Worm (Caenorhabditis elegans): ENCODE data around the gene C45G9.15.

C45G9.15 gene

DNA sequence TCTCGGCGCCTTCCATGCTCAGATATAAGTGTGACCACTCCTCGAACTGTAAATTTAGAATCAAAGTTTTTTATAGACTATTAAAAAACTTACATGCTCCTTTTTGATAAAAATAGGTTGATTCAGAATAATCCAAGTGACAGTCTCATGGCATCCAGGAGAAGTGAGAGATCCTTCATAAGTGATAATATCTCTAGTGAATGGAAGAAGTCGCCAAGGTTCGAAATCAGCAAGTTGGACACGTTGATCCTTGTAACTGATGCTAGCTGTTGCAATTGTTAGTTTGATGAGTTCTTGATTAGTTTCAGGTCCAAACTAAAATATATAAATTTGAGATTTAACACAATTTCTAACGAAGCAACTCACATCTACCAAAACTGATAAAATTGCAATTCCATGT, 31.5 kb upstream of the C45G9.15 start:
- TF ChIP-seq pha-4 (tag; optimal IDR thresholded peaks at IDR 0.05), result no peak
- TF ChIP-seq nhr-28 (tag; optimal IDR thresholded peaks at IDR 0.05), result no peak
- peak; percentile 34 for TF ChIP-seq nhr-43 (tag; optimal IDR thresholded peaks at IDR 0.05; ENCODE audit: poor library complexity, severe bottlenecking)
- peak; percentile 41 for TF ChIP-seq ama-1 (optimal IDR thresholded peaks at IDR 0.05)
- TF ChIP-seq elt-2 (tag; optimal IDR thresholded peaks at IDR 0.05), result peak; percentile 3
- TF ChIP-seq tbx-2 (tag; optimal IDR thresholded peaks at IDR 0.05), result no peak

ce11 chrIII:5081573-5081823, 29.6 kb upstream of the C45G9.15 start, which contains the start of gene cox-6A:
cox-6A (plus strand) TSS chrIII:5081724.
- TF ChIP-seq egl-27 (tag; optimal IDR thresholded peaks at IDR 0.05), result no peak
- no peak for TF ChIP-seq mml-1 (tag; optimal IDR thresholded peaks at IDR 0.05)
- no peak for TF ChIP-seq unc-62 (GFP tag; optimal IDR thresholded peaks at IDR 0.05)
- no peak for TF ChIP-seq lsy-12 (tag; optimal IDR thresholded peaks at IDR 0.05)
- TF ChIP-seq ama-1 (optimal IDR thresholded peaks at IDR 0.05), result no peak
- TF ChIP-seq zag-1 (tag; optimal IDR thresholded peaks at IDR 0.05), result no peak
- no peak for TF ChIP-seq skn-1 (tag; optimal IDR thresholded peaks at IDR 0.05)
- no peak for TF ChIP-seq ztf-4 (tag; optimal IDR thresholded peaks at IDR 0.05)

- TF ChIP-seq elt-3 (tag; optimal IDR thresholded peaks at IDR 0.05), result no peak
- TF ChIP-seq aly-2 (tag; optimal IDR thresholded peaks at IDR 0.05), result no peak
- TF ChIP-seq eor-1 (tag; optimal IDR thresholded peaks at IDR 0.05), result peak in 1 of 2 experiments; percentile 52
- TF ChIP-seq jun-1 (tag; optimal IDR thresholded peaks at IDR 0.05), result peak; percentile 47
- TF ChIP-seq elt-1 (tag; optimal IDR thresholded peaks at IDR 0.05), result no peak
- TF ChIP-seq nfya-1 (tag; optimal IDR thresholded peaks at IDR 0.05; ENCODE audit: insufficient read depth), result peak; percentile 69
- TF ChIP-seq R02D3.7 (tag; optimal IDR thresholded peaks at IDR 0.05), result peak; percentile 60
- TF ChIP-seq fos-1 (tag; optimal IDR thresholded peaks at IDR 0.05), result no peak
- TF ChIP-seq ztf-4 (tag; optimal IDR thresholded peaks at IDR 0.05), result peak; percentile 77
- TF ChIP-seq skn-1 (tag; optimal IDR thresholded peaks at IDR 0.05), result no peak
- TF ChIP-seq ceh-82 (tag; optimal IDR thresholded peaks at IDR 0.05), result peak; percentile 81
- TF ChIP-seq nhr-25 (tag; optimal IDR thresholded peaks at IDR 0.05), result peak; percentile 42
- TF ChIP-seq ama-1 (optimal IDR thresholded peaks at IDR 0.05), result peak; percentile 90
- TF ChIP-seq lin-15B (tag; optimal IDR thresholded peaks at IDR 0.05), result peak; percentile 45
- TF ChIP-seq snpc-4 (tag; optimal IDR thresholded peaks at IDR 0.05), result peak; percentile 99
- TF ChIP-seq zag-1 (tag; optimal IDR thresholded peaks at IDR 0.05), result no peak
- no peak for TF ChIP-seq ZK546.5 (tag; optimal IDR thresholded peaks at IDR 0.05)
- TF ChIP-seq nhr-77 (tag; optimal IDR thresholded peaks at IDR 0.05), result peak; percentile 33
- TF ChIP-seq nhr-43 (tag; optimal IDR thresholded peaks at IDR 0.05; ENCODE audit: poor library complexity, severe bottlenecking), result peak; percentile 87
- peak; percentile 16 for TF ChIP-seq pqm-1 (tag; optimal IDR thresholded peaks at IDR 0.05)
- peak; percentile 33 for TF ChIP-seq fkh-10 (GFP tag; optimal IDR thresholded peaks at IDR 0.05)
- TF ChIP-seq pha-4 (tag; optimal IDR thresholded peaks at IDR 0.05), result peak; percentile 49
- TF ChIP-seq nhr-11 (tag; optimal IDR thresholded peaks at IDR 0.05), result peak; percentile 32
- TF ChIP-seq nhr-23 (tag; optimal IDR thresholded peaks at IDR 0.05), result peak; percentile 61
- TF ChIP-seq lsy-12 (tag; optimal IDR thresholded peaks at IDR 0.05), result peak; percentile 88
- no peak for TF ChIP-seq nhr-12 (tag; optimal IDR thresholded peaks at IDR 0.05)
- no peak for TF ChIP-seq mdl-1 (tag; optimal IDR thresholded peaks at IDR 0.05)
- TF ChIP-seq hmg-11 (tag; optimal IDR thresholded peaks at IDR 0.05), result peak; percentile 91
- TF ChIP-seq ceh-9 (tag; optimal IDR thresholded peaks at IDR 0.05), result no peak
- peak; percentile 19 for TF ChIP-seq ceh-28 (tag; optimal IDR thresholded peaks at IDR 0.05)
- TF ChIP-seq ztf-11 (tag; optimal IDR thresholded peaks at IDR 0.05), result no peak
- TF ChIP-seq lin-39 (tag; optimal IDR thresholded peaks at IDR 0.05), result peak; percentile 13
- TF ChIP-seq daf-12 (tag; optimal IDR thresholded peaks at IDR 0.05), result no peak
- peak; percentile 65 for TF ChIP-seq elt-2 (tag; optimal IDR thresholded peaks at IDR 0.05)
- no peak for TF ChIP-seq nhr-67 (tag; optimal IDR thresholded peaks at IDR 0.05)
- peak; percentile 89 for TF ChIP-seq tbx-2 (tag; optimal IDR thresholded peaks at IDR 0.05)
These were observed 29.1 kb upstream of the C45G9.15 start for ce11 chrIII:5080700-5081572.

All from whole organism, L3 larva.